Fruit fly (Drosophila melanogaster): Measurements from ENCODE around the gene ssp2.

Gene ssp2

dm6 chr3L:13922023-13922652, 42.9 kb upstream of the ssp2 start (continued):
- TF ChIP-seq CG9817 (tag; optimal IDR thresholded peaks at IDR 0.05) (peak; percentile 6), sisA (GFP tag; IDR thresholded peaks at IDR 0.05) (peak; percentile 52; the same call in 1 of the 2 replicates), CG4707 (GFP tag; optimal IDR thresholded peaks at IDR 0.05) (peak; percentile 94), chif (GFP tag; optimal IDR thresholded peaks at IDR 0.05) (peak; percentile 16 to 34), zfh1 (GFP tag; IDR thresholded peaks at IDR 0.05) (peak; percentile 65; the same call in 2 of the 3 replicates), CG18011 (GFP tag; optimal IDR thresholded peaks at IDR 0.05) (peak; percentile 6), dmrt99B (tag; optimal IDR thresholded peaks at IDR 0.05) (peak; percentile 58), CG11723 (GFP tag; optimal IDR thresholded peaks at IDR 0.05) (peak; percentile 20), unpg (GFP tag; optimal IDR thresholded peaks at IDR 0.05) (peak; percentile 47), Chrac-16 (GFP tag; optimal IDR thresholded peaks at IDR 0.05) (peak; percentile 31), D19A (tag; optimal IDR thresholded peaks at IDR 0.05) (peak; percentile 5), CG4617 (GFP tag; optimal IDR thresholded peaks at IDR 0.05; ENCODE audit: borderline replicate concordance) (peak; percentile 23), pan (optimal IDR thresholded peaks at IDR 0.05) (no peak), pan (GFP tag; optimal IDR thresholded peaks at IDR 0.05 in 1 of 2, IDR thresholded peaks at IDR 0.05 in 1 of 2) (peak in 1 of 2 experiments; percentile 48), B-H1 (GFP tag; IDR thresholded peaks at IDR 0.05) (peak; percentile 29), CG31441 (GFP tag; IDR thresholded peaks at IDR 0.05) (peak; percentile 78), lmd (GFP tag; IDR thresholded peaks at IDR 0.05) (peak; percentile 61), ash1 (GFP tag; optimal IDR thresholded peaks at IDR 0.05) (no peak), Mes4 (GFP tag; optimal IDR thresholded peaks at IDR 0.05) (peak; percentile 11), cwo (GFP tag; optimal IDR thresholded peaks at IDR 0.05) (peak; percentile 34), her (GFP tag; optimal IDR thresholded peaks at IDR 0.05) (no peak), lilli (GFP tag; optimal IDR thresholded peaks at IDR 0.05) (peak; percentile 70), CG18476 (GFP tag; optimal IDR thresholded peaks at IDR 0.05) (no peak), HLH54F (GFP tag; optimal IDR thresholded peaks at IDR 0.05) (peak; percentile 46), ind (GFP tag; optimal IDR thresholded peaks at IDR 0.05) (peak; percentile 32), CG9727 (GFP tag; optimal IDR thresholded peaks at IDR 0.05) (peak; percentile 64), CG1602 (GFP tag; optimal IDR thresholded peaks at IDR 0.05) (peak; percentile 7), CG15011 (GFP tag; optimal IDR thresholded peaks at IDR 0.05) (no peak), CG34224 (GFP tag; IDR thresholded peaks at IDR 0.05; ENCODE audit: partially characterized antibody) (no peak), CG10959 (GFP tag; IDR thresholded peaks at IDR 0.05) (peak; percentile 20; the same call in 1 of the 2 replicates), Ravus (GFP tag; IDR thresholded peaks at IDR 0.05) (no peak), Ptx1 (GFP tag; IDR thresholded peaks at IDR 0.05) (peak; percentile 42), CG6854 (GFP tag; optimal IDR thresholded peaks at IDR 0.05) (peak; percentile 25), CG18262 (tag; optimal IDR thresholded peaks at IDR 0.05) (peak; percentile 61), inv (GFP tag; IDR thresholded peaks at IDR 0.05; ENCODE audit: partially characterized antibody) (no peak), seq (GFP tag; IDR thresholded peaks at IDR 0.05) (no peak), chn (GFP tag; optimal IDR thresholded peaks at IDR 0.05) (peak; percentile 56), CG10462 (GFP tag; optimal IDR thresholded peaks at IDR 0.05) (peak; percentile 29), CG4282 (GFP tag; optimal IDR thresholded peaks at IDR 0.05) (peak; percentile 51), chm (GFP tag; IDR thresholded peaks at IDR 0.05) (peak; percentile 37; the same call in 1 of the 2 replicates), fd96Cb (tag; optimal IDR thresholded peaks at IDR 0.05) (peak; percentile 15), CG4854 (GFP tag; optimal IDR thresholded peaks at IDR 0.05) (no peak), CG1024 (GFP tag; IDR thresholded peaks at IDR 0.05) (no peak), stc (GFP tag; IDR thresholded peaks at IDR 0.05) (0 out of 2 replicates have a peak, but pooled peaks have one; percentile 28), CG32532 (GFP tag; IDR thresholded peaks at IDR 0.05) (peak; percentile 31; the same call in 1 of the 2 replicates), GATAe (GFP tag; conservative IDR thresholded peaks at IDR 0.05) (no peak), gsb (GFP tag; IDR thresholded peaks at IDR 0.05) (peak; percentile 51; the same call in 1 of the 2 replicates), mam (GFP tag; optimal IDR thresholded peaks at IDR 0.05) (peak; percentile 47), CG3838 (GFP tag; optimal IDR thresholded peaks at IDR 0.05) (peak; percentile 10), CG4424 (GFP tag; optimal IDR thresholded peaks at IDR 0.05) (peak; percentile 34)
